Fruit fly (Drosophila melanogaster): ENCODE data around the gene CG32085.

The CG32085 gene

DNA sequence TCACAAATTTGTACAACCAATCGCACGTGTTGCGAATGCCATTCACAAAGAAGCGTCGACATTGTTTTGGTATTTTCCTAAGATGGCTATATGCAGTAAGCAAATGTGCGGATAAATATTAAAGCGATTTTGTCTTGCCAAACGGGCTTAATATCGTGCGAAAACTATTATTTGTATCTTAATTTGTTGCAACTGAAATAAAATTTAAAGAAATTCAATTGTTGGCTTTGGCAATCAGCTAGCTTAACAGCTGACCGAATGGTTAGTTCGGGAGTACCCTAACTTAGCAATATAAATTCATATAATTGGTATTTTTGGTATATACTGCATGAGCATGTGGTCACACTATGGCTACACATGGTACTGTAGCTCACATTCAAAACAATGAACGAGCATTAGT is 31.7 kb downstream of the CG32085 start, which contains the start of the genes RIOK1 and Polr3H (continued):
- no peak for TF ChIP-seq cad (GFP tag; optimal IDR thresholded peaks at IDR 0.05)
- peak; percentile 1 for TF ChIP-seq bigmax (GFP tag; optimal IDR thresholded peaks at IDR 0.05)
- no peak for TF ChIP-seq Deaf1 (tag; optimal IDR thresholded peaks at IDR 0.05)
- TF ChIP-seq Aef1 (GFP tag; IDR thresholded peaks at IDR 0.05) = peak; percentile 61; the same call in 2 of the 3 replicates
- TF ChIP-seq Tbp (GFP tag; optimal IDR thresholded peaks at IDR 0.05) = no peak
- TF ChIP-seq zen (tag; optimal IDR thresholded peaks at IDR 0.05) = peak; percentile 35
- no peak for TF ChIP-seq Opbp (GFP tag; IDR thresholded peaks at IDR 0.05; ENCODE audit: partially characterized antibody)
- TF ChIP-seq Dll (GFP tag; IDR thresholded peaks at IDR 0.05; ENCODE audit: partially characterized antibody) = peak; percentile 54; the same call in 1 of the 4 replicates
- no peak for TF ChIP-seq ato (GFP tag; IDR thresholded peaks at IDR 0.05; ENCODE audit: partially characterized antibody)
- TF ChIP-seq zen2 (GFP tag; IDR thresholded peaks at IDR 0.05; ENCODE audit: partially characterized antibody) = no peak
- TF ChIP-seq B-H2 (GFP tag; optimal IDR thresholded peaks at IDR 0.05) = no peak
- no peak for TF ChIP-seq CG7745 (tag; optimal IDR thresholded peaks at IDR 0.05)
- peak; percentile 55; the same call in 1 of the 3 replicates for TF ChIP-seq CG11456 (GFP tag; IDR thresholded peaks at IDR 0.05)
- no peak for TF ChIP-seq ash1 (GFP tag; optimal IDR thresholded peaks at IDR 0.05)
- peak; percentile 80 for TF ChIP-seq HLH54F (GFP tag; optimal IDR thresholded peaks at IDR 0.05)
- peak; percentile 42 for TF ChIP-seq CG17385 (GFP tag; optimal IDR thresholded peaks at IDR 0.05)
- TF ChIP-seq CG1832 (GFP tag; optimal IDR thresholded peaks at IDR 0.05) = no peak
- no peak for TF ChIP-seq dmrt99B (tag; optimal IDR thresholded peaks at IDR 0.05)
- TF ChIP-seq CG16815 (GFP tag; optimal IDR thresholded peaks at IDR 0.05) = no peak
- TF ChIP-seq CG9797 (GFP tag; optimal IDR thresholded peaks at IDR 0.05) = peak; percentile 82
- TF ChIP-seq pho (GFP tag; optimal IDR thresholded peaks at IDR 0.05) = peak; percentile 80
- TF ChIP-seq Mes4 (GFP tag; optimal IDR thresholded peaks at IDR 0.05) = peak; percentile 58
- TF ChIP-seq CG18764 (GFP tag; optimal IDR thresholded peaks at IDR 0.05) = no peak
- peak; percentile 73 for TF ChIP-seq CG4424 (GFP tag; optimal IDR thresholded peaks at IDR 0.05)
- no peak for TF ChIP-seq CG17568 (GFP tag; optimal IDR thresholded peaks at IDR 0.05)
- TF ChIP-seq CG13624 (GFP tag; optimal IDR thresholded peaks at IDR 0.05) = peak; percentile 80
- TF ChIP-seq CG12155 (GFP tag; optimal IDR thresholded peaks at IDR 0.05) = peak; percentile 68
- TF ChIP-seq ind (GFP tag; optimal IDR thresholded peaks at IDR 0.05) = peak; percentile 76
- peak; percentile 79 for TF ChIP-seq CG12391 (tag; optimal IDR thresholded peaks at IDR 0.05)
- peak; percentile 76 for TF ChIP-seq CG9609 (GFP tag; optimal IDR thresholded peaks at IDR 0.05)
- peak; percentile 5 for TF ChIP-seq CG2875 (GFP tag; optimal IDR thresholded peaks at IDR 0.05)
- peak; percentile 54 for TF ChIP-seq CG9817 (tag; optimal IDR thresholded peaks at IDR 0.05)
- TF ChIP-seq CG3995 (GFP tag; optimal IDR thresholded peaks at IDR 0.05) = peak; percentile 60
- peak; percentile 46 for TF ChIP-seq dmrt11E (tag; optimal IDR thresholded peaks at IDR 0.05)
- peak; percentile 72 for TF ChIP-seq CG33213 (GFP tag; optimal IDR thresholded peaks at IDR 0.05)
- TF ChIP-seq dati (GFP tag; IDR thresholded peaks at IDR 0.05) = no peak
- no peak for TF ChIP-seq sens-2 (GFP tag; IDR thresholded peaks at IDR 0.05)
- no peak for TF ChIP-seq CG13894 (tag; optimal IDR thresholded peaks at IDR 0.05)
- no peak for TF ChIP-seq corto (GFP tag; optimal IDR thresholded peaks at IDR 0.05)
- peak; percentile 75 for TF ChIP-seq Chrac-16 (GFP tag; optimal IDR thresholded peaks at IDR 0.05)
- TF ChIP-seq sd (tag; optimal IDR thresholded peaks at IDR 0.05) = no peak
- peak; percentile 62 to 76 for TF ChIP-seq chif (GFP tag; optimal IDR thresholded peaks at IDR 0.05)
- peak; percentile 43 for TF ChIP-seq Ssrp (tag; optimal IDR thresholded peaks at IDR 0.05)
- peak; percentile 6 for TF ChIP-seq jing (GFP tag; optimal IDR thresholded peaks at IDR 0.05)
- TF ChIP-seq CG12659 (GFP tag; optimal IDR thresholded peaks at IDR 0.05) = peak; percentile 72
- TF ChIP-seq nom (GFP tag; optimal IDR thresholded peaks at IDR 0.05) = no peak
- no peak for TF ChIP-seq sim (GFP tag; IDR thresholded peaks at IDR 0.05)
- peak; percentile 79 for TF ChIP-seq Xbp1 (GFP tag; optimal IDR thresholded peaks at IDR 0.05)
- TF ChIP-seq hbn (GFP tag; IDR thresholded peaks at IDR 0.05; ENCODE audit: partially characterized antibody) = no peak
- TF ChIP-seq nmo (GFP tag; optimal IDR thresholded peaks at IDR 0.05) = peak; percentile 78

Measured in whole organism, embryonic.